Worm (Caenorhabditis elegans): Measurements from ENCODE around the gene Y47D3A.20.

Gene Y47D3A.20

DNA sequence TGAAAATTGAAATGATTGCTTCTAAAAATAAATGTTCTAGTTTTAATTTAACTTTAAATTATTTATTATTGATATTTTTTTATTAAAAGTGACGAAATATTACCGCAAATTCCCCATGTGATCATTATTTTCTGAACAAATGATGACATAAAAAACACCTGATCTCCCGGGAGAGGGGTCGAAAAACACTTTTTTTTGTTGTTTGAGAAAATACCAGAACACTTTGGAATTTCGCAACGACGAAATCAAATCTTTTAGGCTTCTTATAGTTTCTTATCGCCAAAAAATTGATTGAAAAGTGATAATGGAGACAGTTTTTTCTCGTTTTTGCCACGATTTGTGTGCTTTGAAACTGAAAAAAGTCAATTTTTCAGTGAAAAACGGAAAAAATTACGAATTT, 30.5 kb upstream of the Y47D3A.20 start:
- TF ChIP-seq pqm-1 (tag; optimal IDR thresholded peaks at IDR 0.05) (peak; percentile 10), nhr-76 (tag; optimal IDR thresholded peaks at IDR 0.05) (no peak), lin-39 (tag; optimal IDR thresholded peaks at IDR 0.05) (no peak), snpc-4 (tag; optimal IDR thresholded peaks at IDR 0.05) (no peak), lin-15B (tag; optimal IDR thresholded peaks at IDR 0.05) (no peak), ceh-28 (tag; optimal IDR thresholded peaks at IDR 0.05) (no peak), nhr-43 (tag; optimal IDR thresholded peaks at IDR 0.05; ENCODE audit: poor library complexity, severe bottlenecking) (no peak), elt-3 (tag; optimal IDR thresholded peaks at IDR 0.05) (no peak), pha-4 (tag; optimal IDR thresholded peaks at IDR 0.05) (peak; percentile 28), nhr-28 (tag; optimal IDR thresholded peaks at IDR 0.05) (no peak), R02D3.7 (tag; optimal IDR thresholded peaks at IDR 0.05) (no peak), ceh-82 (tag; optimal IDR thresholded peaks at IDR 0.05) (no peak), elt-2 (tag; optimal IDR thresholded peaks at IDR 0.05) (peak; percentile 53), nhr-12 (tag; optimal IDR thresholded peaks at IDR 0.05) (no peak), mml-1 (tag; optimal IDR thresholded peaks at IDR 0.05) (no peak)

DNA sequence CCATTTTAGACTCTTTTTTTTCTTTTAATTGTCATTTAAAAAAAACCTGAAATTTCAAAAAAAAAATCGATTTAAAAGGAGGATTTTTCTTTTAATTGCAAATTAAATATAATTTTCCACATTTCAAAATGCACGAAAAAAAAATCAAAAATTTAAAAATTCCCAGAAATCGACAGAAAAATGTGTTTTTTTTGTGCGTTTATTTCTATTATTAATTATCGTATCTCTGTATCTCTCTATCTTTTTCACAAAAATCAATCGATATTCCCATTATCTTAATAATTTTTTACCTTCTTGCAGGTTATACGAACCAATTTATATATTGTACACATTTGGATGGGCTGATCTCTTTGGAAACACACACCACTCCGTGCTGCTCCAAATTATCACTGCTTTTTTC, 30.0 kb upstream of the Y47D3A.20 start, which contains the start of gene rsks-1:
rsks-1 (plus strand) TSS at position 301 of the 400 bp plus-strand sequence.
- TF ChIP-seq elt-3 (tag; optimal IDR thresholded peaks at IDR 0.05) (no peak), snpc-4 (tag; optimal IDR thresholded peaks at IDR 0.05) (no peak), mml-1 (tag; optimal IDR thresholded peaks at IDR 0.05) (no peak), ceh-28 (tag; optimal IDR thresholded peaks at IDR 0.05) (no peak), nhr-28 (tag; optimal IDR thresholded peaks at IDR 0.05) (no peak), nfya-1 (tag; optimal IDR thresholded peaks at IDR 0.05; ENCODE audit: insufficient read depth) (no peak), fkh-2 (tag; optimal IDR thresholded peaks at IDR 0.05) (no peak), fos-1 (tag; optimal IDR thresholded peaks at IDR 0.05) (no peak), nhr-43 (tag; optimal IDR thresholded peaks at IDR 0.05; ENCODE audit: poor library complexity, severe bottlenecking) (no peak), lsy-12 (tag; optimal IDR thresholded peaks at IDR 0.05) (no peak), egl-5 (tag; optimal IDR thresholded peaks at IDR 0.05) (no peak), elt-2 (tag; optimal IDR thresholded peaks at IDR 0.05) (no peak), ceh-9 (tag; optimal IDR thresholded peaks at IDR 0.05) (no peak)

DNA sequence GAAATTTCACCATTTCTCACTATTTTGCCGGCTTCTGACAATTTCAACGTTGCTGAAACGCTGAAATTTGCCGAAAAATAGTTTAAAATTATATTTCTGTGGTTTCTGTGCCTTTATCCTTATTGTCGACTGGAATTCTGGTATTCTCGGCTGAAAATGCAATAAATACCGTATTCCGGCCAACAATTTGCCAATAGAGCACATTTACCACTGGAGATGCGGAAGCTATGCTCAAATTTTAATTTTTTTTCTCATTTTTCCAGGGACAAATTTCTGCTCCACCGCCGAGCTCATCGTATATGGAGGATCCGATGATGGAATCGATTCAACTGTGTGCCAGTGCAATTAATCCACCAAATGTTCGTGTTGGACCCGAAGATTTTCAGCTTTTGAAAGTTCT, 28.3 kb upstream of the Y47D3A.20 start:
- no peak for TF ChIP-seq nfya-1 (tag; optimal IDR thresholded peaks at IDR 0.05; ENCODE audit: insufficient read depth)
- TF ChIP-seq R02D3.7 (tag; optimal IDR thresholded peaks at IDR 0.05), result no peak
- no peak for TF ChIP-seq ceh-82 (tag; optimal IDR thresholded peaks at IDR 0.05)
- TF ChIP-seq unc-39 (tag; optimal IDR thresholded peaks at IDR 0.05), result no peak
- TF ChIP-seq jun-1 (tag; optimal IDR thresholded peaks at IDR 0.05), result no peak
- no peak for TF ChIP-seq zag-1 (tag; optimal IDR thresholded peaks at IDR 0.05)
- no peak for TF ChIP-seq elt-2 (tag; optimal IDR thresholded peaks at IDR 0.05)
- TF ChIP-seq eor-1 (tag; optimal IDR thresholded peaks at IDR 0.05), result no peak
- no peak for TF ChIP-seq ceh-16 (tag; optimal IDR thresholded peaks at IDR 0.05)
- no peak for TF ChIP-seq ceh-28 (tag; optimal IDR thresholded peaks at IDR 0.05)
- no peak for TF ChIP-seq nhr-237 (tag; optimal IDR thresholded peaks at IDR 0.05)

DNA sequence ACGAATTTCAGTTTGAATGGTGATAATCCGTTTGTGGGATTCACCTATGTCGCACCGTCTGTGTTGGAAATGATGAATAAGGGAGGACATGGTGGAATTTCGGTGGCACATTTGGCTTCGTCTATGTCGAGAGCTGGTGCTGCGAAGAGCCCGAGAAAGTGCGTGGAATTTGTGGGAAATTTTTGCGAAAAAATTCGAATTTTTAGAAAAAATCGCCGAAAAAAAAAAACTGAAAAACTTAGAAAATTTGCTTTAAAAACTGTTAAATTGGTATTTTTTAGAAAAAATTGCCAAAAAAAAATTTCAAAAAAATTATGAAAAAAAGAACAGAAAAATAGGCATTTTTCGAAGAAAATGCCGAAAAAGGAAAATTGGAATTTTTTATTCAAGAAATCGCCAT, 26.0 kb upstream of the Y47D3A.20 start:
- no peak for TF ChIP-seq ztf-11 (tag; optimal IDR thresholded peaks at IDR 0.05)
- TF ChIP-seq nhr-25 (tag; optimal IDR thresholded peaks at IDR 0.05), result no peak
- no peak for TF ChIP-seq sea-2 (GFP tag; optimal IDR thresholded peaks at IDR 0.05)
- TF ChIP-seq ztf-4 (tag; optimal IDR thresholded peaks at IDR 0.05), result no peak
- TF ChIP-seq nhr-12 (tag; optimal IDR thresholded peaks at IDR 0.05), result no peak
- no peak for TF ChIP-seq nhr-28 (tag; optimal IDR thresholded peaks at IDR 0.05)
- no peak for TF ChIP-seq hmg-11 (tag; optimal IDR thresholded peaks at IDR 0.05)
- TF ChIP-seq pqm-1 (tag; optimal IDR thresholded peaks at IDR 0.05), result no peak
- TF ChIP-seq zag-1 (tag; optimal IDR thresholded peaks at IDR 0.05), result no peak
- no peak for TF ChIP-seq nhr-237 (tag; optimal IDR thresholded peaks at IDR 0.05)
- no peak for TF ChIP-seq eor-1 (tag; optimal IDR thresholded peaks at IDR 0.05)
- no peak for TF ChIP-seq egl-5 (tag; optimal IDR thresholded peaks at IDR 0.05)
- no peak for TF ChIP-seq jun-1 (tag; optimal IDR thresholded peaks at IDR 0.05)
- no peak for TF ChIP-seq tbx-2 (tag; optimal IDR thresholded peaks at IDR 0.05)
- no peak for TF ChIP-seq aly-2 (tag; optimal IDR thresholded peaks at IDR 0.05)
- TF ChIP-seq elt-2 (tag; optimal IDR thresholded peaks at IDR 0.05), result no peak

All from whole organism, L3 larva.